Fruit fly (Drosophila melanogaster) whole organism, embryonic: ENCODE measurements around the gene CG15283.

Experiments
- ATbp ChIP-seq: fragments of 200-800 bp; sonication (Bioruptor generic); optimal IDR thresholded peaks from 2 replicates; lab custom pipeline; 2017; ENCODE audit warnings: missing biosample characterization, mild to moderate bottlenecking, missing genetic modification characterization, missing genetic modification reagents
- B-H1 ChIP-seq: fragments of 200-800 bp; sonication (Bioruptor generic); IDR thresholded peaks from 3 replicates; pipeline ENCODE4 v1.3.6; 2022; ENCODE audit warnings: missing biosample characterization, missing genetic modification characterization
- CG10462 ChIP-seq: fragments of 200-800 bp; sonication (Bioruptor generic); optimal IDR thresholded peaks from 2 replicates; lab custom pipeline; 2016; ENCODE audit warnings: missing biosample characterization, missing genetic modification characterization
- CG11247 ChIP-seq: fragments of 200-800 bp; sonication (Bioruptor generic); IDR thresholded peaks from 2 replicates; pipeline ENCODE4 v1.3.6; 2022; ENCODE audit warnings: missing biosample characterization, missing genetic modification characterization
- CG14965 ChIP-seq: fragments of 200-800 bp; sonication (Bioruptor generic); optimal IDR thresholded peaks from 2 replicates; lab custom pipeline; 2016; ENCODE audit warnings: missing biosample characterization, missing genetic modification characterization, borderline replicate concordance
- CG1647 ChIP-seq: fragments of 200-800 bp; sonication (Bioruptor generic); optimal IDR thresholded peaks from 3 replicates; lab custom pipeline; 2016; ENCODE audit warnings: missing biosample characterization, missing genetic modification characterization
- CG18011 ChIP-seq: fragments of 200-800 bp; sonication (Bioruptor generic); optimal IDR thresholded peaks from 2 replicates; lab custom pipeline; 2017; ENCODE audit warnings: missing biosample characterization, missing genetic modification characterization, mild to moderate bottlenecking, moderate library complexity, missing genotype
- CG1832 ChIP-seq: fragments of 200-800 bp; sonication (Bioruptor generic); optimal IDR thresholded peaks from 2 replicates; lab custom pipeline; 2017; ENCODE audit warnings: missing biosample characterization, mild to moderate bottlenecking, missing genetic modification characterization, inconsistent platforms
- CG2129 ChIP-seq: fragments of 200-800 bp; sonication (Bioruptor generic); IDR thresholded peaks from 2 replicates; pipeline ENCODE4 v1.3.6; 2022; ENCODE audit warnings: missing biosample characterization, missing genetic modification characterization; ENCODE audit not compliant: partially characterized antibody
- CG2889 ChIP-seq: fragments of 200-800 bp; sonication (Bioruptor generic); IDR thresholded peaks from 3 replicates; pipeline ENCODE4 v1.3.6; 2022; ENCODE audit warnings: missing biosample characterization, missing genetic modification characterization
- CG42726 ChIP-seq: fragments of 200-800 bp; sonication (Bioruptor generic); IDR thresholded peaks from 2 replicates; pipeline ENCODE4 v1.3.6; 2022; ENCODE audit warnings: missing biosample characterization, missing genetic modification characterization; ENCODE audit not compliant: partially characterized antibody
- CG7928 ChIP-seq: fragments of 200-800 bp; sonication (Bioruptor generic); optimal IDR thresholded peaks from 2 replicates; lab custom pipeline; 2017; ENCODE audit warnings: missing biosample characterization, mild to moderate bottlenecking, missing genetic modification characterization
- CG8281 ChIP-seq: fragments of 200-800 bp; sonication (Bioruptor generic); optimal IDR thresholded peaks from 2 replicates; lab custom pipeline; 2018; ENCODE audit warnings: missing biosample characterization, mild to moderate bottlenecking, missing genetic modification characterization, moderate library complexity
- CG8359 ChIP-seq: fragments of 200-800 bp; sonication (Bioruptor generic); optimal IDR thresholded peaks from 2 replicates; lab custom pipeline; 2017; ENCODE audit warnings: missing biosample characterization, mild to moderate bottlenecking, missing genetic modification characterization, borderline replicate concordance
- CG8924 ChIP-seq: fragments of 200-800 bp; optimal IDR thresholded peaks from 3 replicates; lab custom pipeline; 2019; ENCODE audit warnings: missing biosample characterization, mild to moderate bottlenecking, missing genetic modification characterization, moderate library complexity
- CG9437 ChIP-seq: fragments of 200-800 bp; sonication (Bioruptor generic); optimal IDR thresholded peaks from 2 replicates; lab custom pipeline; 2018; ENCODE audit warnings: missing biosample characterization, mild to moderate bottlenecking, missing genetic modification characterization
- CG9609 ChIP-seq: fragments of 200-800 bp; sonication (Bioruptor generic); optimal IDR thresholded peaks from 3 replicates; lab custom pipeline; 2016; ENCODE audit warnings: missing biosample characterization, missing genetic modification characterization
- Dfd ChIP-seq, 2 experiments: fragments of >200 bp; optimal IDR thresholded peaks; 2 replicates each; lab custom pipeline; 2017; ENCODE audit warnings: missing biosample characterization in 2 of 2, missing genetic modification characterization in 2 of 2
- Drgx ChIP-seq: fragments of 200-800 bp; sonication (Bioruptor generic); IDR thresholded peaks from 2 replicates; pipeline ENCODE4 v1.3.6; 2022; ENCODE audit warnings: missing biosample characterization, missing genetic modification characterization
- ERR ChIP-seq: fragments of 200-800 bp; sonication (Bioruptor generic); optimal IDR thresholded peaks from 2 replicates; lab custom pipeline; 2016; ENCODE audit warnings: missing biosample characterization, missing genetic modification characterization
- HLHmδ ChIP-seq: fragments of 200-800 bp; sonication (Bioruptor generic); optimal IDR thresholded peaks from 2 replicates; lab custom pipeline; 2018; ENCODE audit warnings: missing biosample characterization, mild to moderate bottlenecking, missing genetic modification characterization, moderate library complexity
- Hmr ChIP-seq: fragments of 200-800 bp; sonication (Bioruptor generic); optimal IDR thresholded peaks from 3 replicates; lab custom pipeline; 2017; ENCODE audit warnings: mild to moderate bottlenecking, missing biosample characterization, missing genetic modification reagents, missing genetic modification characterization
- Hr39 ChIP-seq: fragments of >200 bp; optimal IDR thresholded peaks from 2 replicates; lab custom pipeline; 2017
- NC2β ChIP-seq: fragments of 200-800 bp; sonication (Bioruptor generic); optimal IDR thresholded peaks from 2 replicates; lab custom pipeline; 2016; ENCODE audit warnings: missing biosample characterization, missing genetic modification characterization
- Nf-YC ChIP-seq: fragments of 200-800 bp; optimal IDR thresholded peaks from 3 replicates; lab custom pipeline; 2019; ENCODE audit warnings: missing biosample characterization, mild to moderate bottlenecking, missing genetic modification characterization, moderate library complexity
- Oli ChIP-seq: fragments of 200-800 bp; sonication (Bioruptor generic); optimal IDR thresholded peaks from 2 replicates; lab custom pipeline; 2018; ENCODE audit warnings: missing biosample characterization, mild to moderate bottlenecking, missing genetic modification characterization, moderate library complexity
- PHDP ChIP-seq: fragments of 200-800 bp; sonication (Bioruptor generic); optimal IDR thresholded peaks from 3 replicates; lab custom pipeline; 2018; ENCODE audit warnings: missing biosample characterization, mild to moderate bottlenecking, missing genetic modification characterization, moderate library complexity
- Rfx ChIP-seq: fragments of 200-800 bp; sonication (Bioruptor generic); IDR thresholded peaks from 2 replicates; pipeline ENCODE4 v1.3.6; 2022; ENCODE audit warnings: missing biosample characterization, missing genetic modification characterization
- Tbp ChIP-seq: fragments of >200 bp; optimal IDR thresholded peaks from 2 replicates; lab custom pipeline; 2018; ENCODE audit warnings: missing biosample characterization, missing genetic modification characterization
- ato ChIP-seq: fragments of 200-800 bp; sonication (Bioruptor generic); IDR thresholded peaks from 2 replicates; pipeline ENCODE4 v1.3.6; 2022; ENCODE audit warnings: missing biosample characterization, missing genetic modification characterization; ENCODE audit not compliant: partially characterized antibody
- cad ChIP-seq: fragments of >200 bp; optimal IDR thresholded peaks from 2 replicates; lab custom pipeline; 2017; ENCODE audit warnings: missing biosample characterization, missing genetic modification characterization
- cato ChIP-seq: fragments of 200-800 bp; sonication (Bioruptor generic); optimal IDR thresholded peaks from 2 replicates; lab custom pipeline; 2016; ENCODE audit warnings: missing biosample characterization, missing genetic modification characterization, borderline replicate concordance
- chif ChIP-seq, 2 experiments: fragments of 200-800 bp; sonication (Bioruptor generic); optimal IDR thresholded peaks; 3 replicates each; lab custom pipeline; 2016; ENCODE audit warnings: missing biosample characterization in 2 of 2, missing genetic modification characterization in 2 of 2
- chinmo ChIP-seq: fragments of 200-800 bp; sonication (Bioruptor generic); IDR thresholded peaks from 4 replicates; pipeline ENCODE4 v1.3.6; 2022; ENCODE audit warnings: missing biosample characterization, missing genetic modification characterization; ENCODE audit not compliant: partially characterized antibody
- dpn ChIP-seq, 2 experiments: fragments of 200-800 bp; sonication (Bioruptor generic); optimal IDR thresholded peaks; 3 replicates each; lab custom pipeline; 2016; ENCODE audit warnings: missing biosample characterization in 2 of 2, missing genetic modification characterization in 2 of 2
- en ChIP-seq: fragments of 200-800 bp; sonication (Bioruptor generic); optimal IDR thresholded peaks from 2 replicates; lab custom pipeline; 2016; ENCODE audit warnings: missing biosample characterization, missing genetic modification characterization
- fru ChIP-seq: fragments of >200 bp; optimal IDR thresholded peaks from 2 replicates; lab custom pipeline; 2017
- ham ChIP-seq: fragments of 200-800 bp; sonication (Bioruptor generic); IDR thresholded peaks from 2 replicates; pipeline ENCODE4 v1.3.6; 2022; ENCODE audit warnings: missing biosample characterization, missing genetic modification characterization
- hth ChIP-seq: fragments of >200 bp; optimal IDR thresholded peaks from 2 replicates; lab custom pipeline; 2017; ENCODE audit warnings: inconsistent platforms
- ken ChIP-seq: fragments of 200-800 bp; sonication (Bioruptor generic); IDR thresholded peaks from 3 replicates; pipeline ENCODE4 v1.3.6; 2022; ENCODE audit warnings: missing biosample characterization, missing genetic modification characterization
- lab ChIP-seq: fragments of 200-800 bp; sonication (Bioruptor generic); optimal IDR thresholded peaks from 3 replicates; lab custom pipeline; 2017; ENCODE audit warnings: missing biosample characterization, missing genetic modification characterization, mild to moderate bottlenecking, moderate library complexity, missing genetic modification reagents
- lilli ChIP-seq: fragments of 200-800 bp; sonication (Bioruptor generic); optimal IDR thresholded peaks from 3 replicates; lab custom pipeline; 2016; ENCODE audit warnings: missing biosample characterization, missing genetic modification characterization
- mld ChIP-seq: fragments of 200-800 bp; sonication (Bioruptor generic); IDR thresholded peaks from 3 replicates; pipeline ENCODE4 v1.3.6; 2022; ENCODE audit warnings: missing biosample characterization, missing genetic modification characterization; ENCODE audit not compliant: partially characterized antibody
- odd ChIP-seq: fragments of 200-800 bp; sonication (Bioruptor generic); optimal IDR thresholded peaks from 2 replicates; lab custom pipeline; 2017; ENCODE audit warnings: missing biosample characterization, mild to moderate bottlenecking, missing genetic modification characterization
- onecut ChIP-seq: fragments of 200-800 bp; sonication (Bioruptor generic); IDR thresholded peaks from 2 replicates; pipeline ENCODE4 v1.3.6; 2022; ENCODE audit warnings: missing biosample characterization, missing genetic modification characterization
- pfk ChIP-seq: fragments of 200-800 bp; sonication (Bioruptor generic); optimal IDR thresholded peaks from 2 replicates; lab custom pipeline; 2018; ENCODE audit warnings: missing biosample characterization, mild to moderate bottlenecking, missing genetic modification characterization, moderate library complexity
- ranshi ChIP-seq: fragments of 200-800 bp; sonication (Bioruptor generic); IDR thresholded peaks from 2 replicates; pipeline ENCODE4 v1.3.6; 2022; ENCODE audit warnings: missing biosample characterization, missing genetic modification characterization
- schlank ChIP-seq: fragments of 200-800 bp; sonication (Bioruptor generic); optimal IDR thresholded peaks from 2 replicates; lab custom pipeline; 2018; ENCODE audit warnings: missing biosample characterization, mild to moderate bottlenecking, missing genetic modification characterization
- sens ChIP-seq: fragments of 200-800 bp; sonication (Bioruptor generic); peaks from one replicate; lab custom pipeline; 2016; ENCODE audit warnings: missing biosample characterization, missing genetic modification characterization
- sqz ChIP-seq: fragments of 200-800 bp; sonication (Bioruptor generic); optimal IDR thresholded peaks from 3 replicates; lab custom pipeline; 2018; ENCODE audit warnings: missing biosample characterization, mild to moderate bottlenecking, missing genetic modification characterization
- ssp ChIP-seq: fragments of 200-800 bp; sonication (Bioruptor generic); IDR thresholded peaks from 2 replicates; pipeline ENCODE4 v1.3.6; 2022; ENCODE audit warnings: missing biosample characterization, missing genetic modification characterization

CG15283 gene

dm6 chr2L:14404744-14405449 lies 45.8 kb downstream of the CG15283 start (continued):
- peak; percentile 17 for TF ChIP-seq Oli (tag; lab: Kevin White, UChicago)
- no peak for TF ChIP-seq cad (GFP tag; lab: Kevin White, UChicago)
- no peak for TF ChIP-seq HLHmδ (GFP tag; lab: Kevin White, UChicago)
- TF ChIP-seq cato: no peak
- no peak for TF ChIP-seq NC2β (GFP tag; lab: Kevin White, UChicago)
- TF ChIP-seq Hmr (GFP tag; lab: Kevin White, UChicago): no peak
- TF ChIP-seq CG8359 (GFP tag; lab: Kevin White, UChicago): no peak
- TF ChIP-seq dpn (GFP tag; optimal IDR thresholded peaks at IDR 0.05; lab: Kevin White, UChicago): no peak
- TF ChIP-seq CG42726 (GFP tag; lab: Robert Waterston, UW): no peak
- no peak for TF ChIP-seq Tbp (GFP tag; lab: Kevin White, UChicago)
- peak; percentile 40 for TF ChIP-seq odd (GFP tag; lab: Kevin White, UChicago)
- TF ChIP-seq schlank (tag; lab: Kevin White, UChicago): no peak
- no peak for TF ChIP-seq Drgx (GFP tag; lab: Robert Waterston, UW)
- no peak for TF ChIP-seq CG11247
- TF ChIP-seq chinmo (GFP tag; lab: Robert Waterston, UW): no peak
- TF ChIP-seq ato: no peak
- no peak for TF ChIP-seq CG1647
- no peak for TF ChIP-seq ranshi (GFP tag; lab: Robert Waterston, UW)
- no peak for TF ChIP-seq CG8924
- TF ChIP-seq lilli (GFP tag; lab: Kevin White, UChicago): no peak
- TF ChIP-seq CG2129: no peak
- no peak for TF ChIP-seq CG1832
- TF ChIP-seq Nf-YC (tag; lab: Kevin White, UChicago): no peak
- no peak for TF ChIP-seq CG10462 (GFP tag; lab: Kevin White, UChicago)
- TF ChIP-seq sqz (GFP tag; lab: Kevin White, UChicago): no peak
- TF ChIP-seq en (GFP tag; lab: Kevin White, UChicago): no peak
- TF ChIP-seq fru (lab: Kevin White, UChicago): no peak
- TF ChIP-seq CG7928 (GFP tag; lab: Kevin White, UChicago): no peak
- no peak for TF ChIP-seq ATbp
- no peak for TF ChIP-seq CG2889 (GFP tag; lab: Robert Waterston, UW)
- no peak for TF ChIP-seq pfk (GFP tag; lab: Kevin White, UChicago)
- peak; percentile 70 for TF ChIP-seq sens
- TF ChIP-seq chif (GFP tag; optimal IDR thresholded peaks at IDR 0.05; lab: Kevin White, UChicago): no peak
- TF ChIP-seq hth (lab: Kevin White, UChicago): no peak
- TF ChIP-seq CG9437: no peak
- TF ChIP-seq mld (GFP tag; lab: Robert Waterston, UW): no peak
- no peak for TF ChIP-seq ham (GFP tag; lab: Robert Waterston, UW)
- TF ChIP-seq Dfd (GFP tag; optimal IDR thresholded peaks at IDR 0.05; lab: Kevin White, UChicago): no peak
- no peak for TF ChIP-seq ERR (GFP tag; lab: Kevin White, UChicago)
- TF ChIP-seq CG14965: no peak
- TF ChIP-seq CG8281: peak; percentile 38
- TF ChIP-seq B-H1 (GFP tag; lab: Robert Waterston, UW): no peak
- TF ChIP-seq lab: no peak
- 0 out of 2 replicates have a peak, but pooled peaks have one; percentile 3 for TF ChIP-seq onecut (GFP tag; lab: Robert Waterston, UW)
- TF ChIP-seq Rfx (GFP tag; lab: Robert Waterston, UW): no peak
- no peak for TF ChIP-seq CG18011
- TF ChIP-seq CG9609 (GFP tag; lab: Kevin White, UChicago): no peak
- TF ChIP-seq Hr39: no peak
- TF ChIP-seq ken (GFP tag; lab: Robert Waterston, UW): no peak
- peak; percentile 72 for TF ChIP-seq PHDP (tag; lab: Kevin White, UChicago)
- TF ChIP-seq ssp: no peak
